Fruit fly (Drosophila melanogaster) whole organism, embryonic: ENCODE measurements around the gene RAF2.

Experiments
- Adf1 ChIP-seq: fragments of 200-800 bp; sonication (Bioruptor generic); IDR thresholded peaks from 2 replicates; pipeline ENCODE4 v1.3.6; 2022; ENCODE audit warnings: missing biosample characterization, missing genetic modification characterization
- Aef1 ChIP-seq: fragments of 200-800 bp; sonication (Bioruptor generic); IDR thresholded peaks from 3 replicates; pipeline ENCODE4 v1.3.6; 2022; ENCODE audit warnings: missing biosample characterization, missing genetic modification characterization
- Bgb ChIP-seq: fragments of 200-800 bp; sonication (Bioruptor generic); IDR thresholded peaks from 2 replicates; pipeline ENCODE4 v1.3.6; 2022; ENCODE audit warnings: missing biosample characterization, missing genetic modification characterization; ENCODE audit not compliant: partially characterized antibody
- CG10543 ChIP-seq: fragments of 200-800 bp; sonication (Bioruptor generic); optimal IDR thresholded peaks from 3 replicates; lab custom pipeline; 2017; ENCODE audit warnings: missing biosample characterization, mild to moderate bottlenecking, missing genetic modification characterization, moderate library complexity
- CG11695 ChIP-seq: fragments of 200-800 bp; sonication (Bioruptor generic); IDR thresholded peaks from 3 replicates; pipeline ENCODE4 v1.3.6; 2022; ENCODE audit warnings: missing biosample characterization, missing genetic modification characterization
- CG12071 ChIP-seq: fragments of 200-800 bp; sonication (Bioruptor generic); optimal IDR thresholded peaks from 3 replicates; lab custom pipeline; 2018; ENCODE audit warnings: missing biosample characterization, mild to moderate bottlenecking, missing genetic modification characterization
- CG17186 ChIP-seq: fragments of 200-800 bp; sonication (Bioruptor generic); optimal IDR thresholded peaks from 3 replicates; lab custom pipeline; 2017; ENCODE audit warnings: missing biosample characterization, missing genetic modification reagents, missing genetic modification characterization
- CG18599 ChIP-seq: fragments of 200-800 bp; sonication (Bioruptor generic); optimal IDR thresholded peaks from 3 replicates; lab custom pipeline; 2017; ENCODE audit warnings: missing biosample characterization, missing genetic modification characterization, mild to moderate bottlenecking, moderate library complexity, missing genetic modification reagents
- CG2678 ChIP-seq: fragments of 200-800 bp; sonication (Bioruptor generic); optimal IDR thresholded peaks from 3 replicates; lab custom pipeline; 2019; ENCODE audit warnings: missing biosample characterization, mild to moderate bottlenecking, missing genetic modification characterization, moderate library complexity
- CG30403 ChIP-seq: fragments of 200-800 bp; sonication (Bioruptor generic); optimal IDR thresholded peaks from 3 replicates; lab custom pipeline; 2016; ENCODE audit warnings: missing biosample characterization, missing genetic modification characterization
- CG31388 ChIP-seq: fragments of 200-800 bp; sonication (Bioruptor generic); optimal IDR thresholded peaks from 2 replicates; lab custom pipeline; 2016; ENCODE audit warnings: missing biosample characterization, missing genetic modification characterization
- CG32532 ChIP-seq: fragments of 200-800 bp; sonication (Bioruptor generic); IDR thresholded peaks from 2 replicates; pipeline ENCODE4 v1.3.6; 2022; ENCODE audit warnings: missing biosample characterization, missing genetic modification characterization
- CG3281 ChIP-seq: fragments of 200-800 bp; sonication (Bioruptor generic); optimal IDR thresholded peaks from 3 replicates; lab custom pipeline; 2017; ENCODE audit warnings: missing biosample characterization, mild to moderate bottlenecking, missing genetic modification characterization
- CG34376 ChIP-seq: fragments of 200-800 bp; sonication (Bioruptor generic); optimal IDR thresholded peaks from 2 replicates; lab custom pipeline; 2018; ENCODE audit warnings: missing biosample characterization, mild to moderate bottlenecking, missing genetic modification characterization
- CG42726 ChIP-seq: fragments of 200-800 bp; sonication (Bioruptor generic); IDR thresholded peaks from 2 replicates; pipeline ENCODE4 v1.3.6; 2022; ENCODE audit warnings: missing biosample characterization, missing genetic modification characterization; ENCODE audit not compliant: partially characterized antibody
- CG4328 ChIP-seq: fragments of 200-800 bp; sonication (Bioruptor generic); optimal IDR thresholded peaks from 3 replicates; lab custom pipeline; 2017; ENCODE audit warnings: missing biosample characterization, missing genetic modification reagents, missing genetic modification characterization
- CG5245 ChIP-seq: fragments of 200-800 bp; sonication (Bioruptor generic); optimal IDR thresholded peaks from 3 replicates; lab custom pipeline; 2016; ENCODE audit warnings: missing biosample characterization, missing genetic modification characterization
- CG9797 ChIP-seq: fragments of 200-800 bp; sonication (Bioruptor generic); optimal IDR thresholded peaks from 3 replicates; lab custom pipeline; 2018; ENCODE audit warnings: missing biosample characterization, mild to moderate bottlenecking, missing genetic modification characterization
- CkIIα-i1 ChIP-seq: fragments of 200-800 bp; sonication (Bioruptor generic); IDR thresholded peaks from 2 replicates; pipeline ENCODE4 v1.3.6; 2022; ENCODE audit warnings: missing biosample characterization, missing genetic modification characterization
- Deaf1 ChIP-seq: fragments of 200-800 bp; optimal IDR thresholded peaks from 3 replicates; lab custom pipeline; 2019; ENCODE audit warnings: missing biosample characterization, mild to moderate bottlenecking, missing genetic modification characterization, moderate library complexity
- Dek ChIP-seq: fragments of 200-800 bp; sonication (Bioruptor generic); optimal IDR thresholded peaks from 3 replicates; lab custom pipeline; 2019; ENCODE audit warnings: missing biosample characterization, mild to moderate bottlenecking, missing genetic modification characterization, moderate library complexity
- ERR ChIP-seq: fragments of 200-800 bp; sonication (Bioruptor generic); optimal IDR thresholded peaks from 2 replicates; lab custom pipeline; 2016; ENCODE audit warnings: missing biosample characterization, missing genetic modification characterization
- Ets97D ChIP-seq: fragments of 200-800 bp; sonication (Bioruptor generic); optimal IDR thresholded peaks from 3 replicates; lab custom pipeline; 2016; ENCODE audit warnings: missing biosample characterization, missing genetic modification characterization
- Fer1 ChIP-seq: fragments of 200-800 bp; sonication (Bioruptor generic); optimal IDR thresholded peaks from 2 replicates; lab custom pipeline; 2017; ENCODE audit warnings: missing biosample characterization, mild to moderate bottlenecking, missing genetic modification characterization
- HHEX ChIP-seq: fragments of 200-800 bp; sonication (Bioruptor generic); optimal IDR thresholded peaks from 3 replicates; lab custom pipeline; 2017; ENCODE audit warnings: missing biosample characterization, mild to moderate bottlenecking, missing genetic modification characterization, missing genetic modification reagents
- Lim3 ChIP-seq: fragments of 200-800 bp; sonication (Bioruptor generic); IDR thresholded peaks from 2 replicates; pipeline ENCODE4 v1.3.6; 2022; ENCODE audit warnings: missing biosample characterization, missing genetic modification characterization
- Med ChIP-seq: fragments of 200-800 bp; sonication (Bioruptor generic); peaks from one replicate; lab custom pipeline; 2016; ENCODE audit warnings: missing biosample characterization, missing genetic modification characterization, mild to moderate bottlenecking, inconsistent platforms, moderate library complexity
- Meics ChIP-seq: fragments of 200-800 bp; sonication (Bioruptor generic); optimal IDR thresholded peaks from 2 replicates; lab custom pipeline; 2017; ENCODE audit warnings: missing biosample characterization, mild to moderate bottlenecking, missing genetic modification characterization
- Sox100B ChIP-seq: fragments of 200-800 bp; sonication (Bioruptor generic); optimal IDR thresholded peaks from 3 replicates; lab custom pipeline; 2018; ENCODE audit warnings: missing biosample characterization, mild to moderate bottlenecking, missing genetic modification characterization
- Taf1 ChIP-seq: fragments of 200-800 bp; sonication (Bioruptor generic); IDR thresholded peaks from 2 replicates; pipeline ENCODE4 v1.3.6; 2022; ENCODE audit warnings: missing biosample characterization, missing genetic modification characterization
- da ChIP-seq: fragments of 200-800 bp; sonication (Bioruptor generic); optimal IDR thresholded peaks from 2 replicates; lab custom pipeline; 2016; ENCODE audit warnings: missing biosample characterization, missing genetic modification characterization
- dmrt99B ChIP-seq: fragments of 200-800 bp; sonication (Bioruptor generic); optimal IDR thresholded peaks from 2 replicates; lab custom pipeline; 2018; ENCODE audit warnings: missing biosample characterization, mild to moderate bottlenecking, missing genetic modification characterization, moderate library complexity
- fru ChIP-seq: fragments of >200 bp; optimal IDR thresholded peaks from 2 replicates; lab custom pipeline; 2017
- ftz-f1 ChIP-seq: fragments of 200-800 bp; sonication (Bioruptor generic); optimal IDR thresholded peaks from 2 replicates; lab custom pipeline; 2016; ENCODE audit warnings: missing biosample characterization, missing genetic modification characterization
- gfzf ChIP-seq: fragments of 200-800 bp; sonication (Bioruptor generic); optimal IDR thresholded peaks from 2 replicates; lab custom pipeline; 2016; ENCODE audit warnings: missing biosample characterization, mild to moderate bottlenecking, missing genetic modification characterization, moderate library complexity
- gro ChIP-seq: fragments of 200-800 bp; sonication (Bioruptor generic); optimal IDR thresholded peaks from 2 replicates; lab custom pipeline; 2016; ENCODE audit warnings: missing biosample characterization, missing genetic modification characterization
- hth ChIP-seq: fragments of >200 bp; optimal IDR thresholded peaks from 2 replicates; lab custom pipeline; 2017; ENCODE audit warnings: inconsistent platforms
- lab ChIP-seq: fragments of 200-800 bp; sonication (Bioruptor generic); optimal IDR thresholded peaks from 3 replicates; lab custom pipeline; 2017; ENCODE audit warnings: missing biosample characterization, missing genetic modification characterization, mild to moderate bottlenecking, moderate library complexity, missing genetic modification reagents
- lilli ChIP-seq: fragments of 200-800 bp; sonication (Bioruptor generic); optimal IDR thresholded peaks from 3 replicates; lab custom pipeline; 2016; ENCODE audit warnings: missing biosample characterization, missing genetic modification characterization
- onecut ChIP-seq: fragments of 200-800 bp; sonication (Bioruptor generic); IDR thresholded peaks from 2 replicates; pipeline ENCODE4 v1.3.6; 2022; ENCODE audit warnings: missing biosample characterization, missing genetic modification characterization
- peb ChIP-seq: fragments of 200-800 bp; sonication (Bioruptor generic); IDR thresholded peaks from 2 replicates; pipeline ENCODE4 v1.3.6; 2022; ENCODE audit warnings: missing biosample characterization, missing genetic modification characterization
- rib ChIP-seq: fragments of 200-800 bp; sonication (Bioruptor generic); IDR thresholded peaks from 2 replicates; pipeline ENCODE4 v1.3.6; 2022; ENCODE audit warnings: missing biosample characterization, missing genetic modification characterization
- slbo ChIP-seq: fragments of 200-800 bp; sonication (Bioruptor generic); IDR thresholded peaks from 2 replicates; pipeline ENCODE4 v1.3.6; 2022; ENCODE audit warnings: missing biosample characterization, missing genetic modification characterization
- sob ChIP-seq: fragments of 200-800 bp; sonication (Bioruptor generic); IDR thresholded peaks from 2 replicates; pipeline ENCODE4 v1.3.6; 2022; ENCODE audit warnings: missing biosample characterization, missing genetic modification characterization
- wdn ChIP-seq: fragments of 200-800 bp; sonication (Bioruptor generic); IDR thresholded peaks from 2 replicates; pipeline ENCODE4 v1.3.6; 2022; ENCODE audit warnings: missing biosample characterization, missing genetic modification characterization
- z ChIP-seq: fragments of 200-800 bp; sonication (Bioruptor generic); IDR thresholded peaks from 3 replicates; pipeline ENCODE4 v1.3.6; 2022; ENCODE audit warnings: missing biosample characterization, missing genetic modification characterization

RAF2 gene

DNA sequence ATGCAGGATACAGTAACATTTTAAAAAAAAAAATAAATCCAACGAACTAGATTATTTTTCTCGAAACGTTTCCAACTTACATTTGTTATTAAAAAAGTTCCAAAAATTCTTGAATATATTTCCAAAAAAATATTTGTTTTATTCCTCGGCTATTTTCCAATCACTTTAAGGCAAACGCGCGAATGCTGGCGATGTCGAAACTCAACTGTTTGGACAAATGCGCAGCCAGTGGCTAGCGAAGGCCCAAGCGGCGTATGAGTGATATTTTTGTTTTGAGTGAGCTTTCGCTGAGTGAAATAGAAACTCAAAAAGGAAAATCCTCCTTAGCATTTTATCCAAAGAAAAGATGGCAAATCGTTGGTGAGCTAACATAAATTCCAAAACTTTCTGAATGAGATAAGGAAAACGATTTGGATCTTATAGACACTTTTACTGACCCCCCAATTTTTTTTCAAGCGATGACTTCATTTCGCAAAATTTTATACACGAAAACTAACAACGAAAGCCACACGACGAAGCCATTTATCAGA, 26.8 kb upstream of the RAF2 start, which contains the start of gene ringer (continued):
- TF ChIP-seq CG17186 (GFP tag; lab: Kevin White, UChicago) (no peak), dmrt99B (tag; lab: Kevin White, UChicago) (no peak), gfzf (GFP tag; lab: Kevin White, UChicago) (no peak), CG32532 (GFP tag; lab: Robert Waterston, UW) (peak; percentile 34; the same call in 1 of the 2 replicates), hth (no peak), CG31388 (GFP tag; lab: Kevin White, UChicago) (no peak), CG11695 (GFP tag; lab: Robert Waterston, UW) (no peak), Ets97D (GFP tag; lab: Kevin White, UChicago) (no peak), lilli (GFP tag; lab: Kevin White, UChicago) (peak; percentile 31), Lim3 (GFP tag; lab: Robert Waterston, UW) (no peak), lab (peak; percentile 12), Deaf1 (tag; lab: Kevin White, UChicago) (peak; percentile 65), da (no peak), Dek (tag; lab: Kevin White, UChicago) (peak; percentile 23), CG4328 (GFP tag; lab: Kevin White, UChicago) (no peak), CkIIα-i1 (GFP tag; lab: Robert Waterston, UW) (no peak), CG18599 (GFP tag; lab: Kevin White, UChicago) (no peak), Taf1 (GFP tag; lab: Robert Waterston, UW) (no peak), Adf1 (GFP tag; lab: Robert Waterston, UW) (peak; percentile 8; the same call in 1 of the 2 replicates), Meics (GFP tag; lab: Kevin White, UChicago) (peak; percentile 33), CG10543 (GFP tag; lab: Kevin White, UChicago) (peak; percentile 9), fru (lab: Kevin White, UChicago) (no peak), CG3281 (GFP tag; lab: Kevin White, UChicago) (peak; percentile 27), HHEX (GFP tag; lab: Kevin White, UChicago) (peak; percentile 34), CG2678 (tag; lab: Kevin White, UChicago) (peak; percentile 16), rib (peak; percentile 47; the same call in 1 of the 2 replicates), Aef1 (no peak), Fer1 (peak; percentile 14), CG42726 (GFP tag; lab: Robert Waterston, UW) (no peak), z (GFP tag; lab: Robert Waterston, UW) (peak; percentile 86; the same call in 1 of the 3 replicates), CG30403 (GFP tag; lab: Kevin White, UChicago) (no peak), ERR (GFP tag; lab: Kevin White, UChicago) (no peak), CG5245 (GFP tag; lab: Kevin White, UChicago) (no peak), sob (GFP tag; lab: Robert Waterston, UW) (0 out of 2 replicates have a peak, but pooled peaks have one; percentile 21), onecut (no peak), peb (GFP tag; lab: Robert Waterston, UW) (no peak), CG34376 (peak; percentile 35), gro (GFP tag; lab: Kevin White, UChicago) (peak; percentile 29), ftz-f1 (peak; percentile 9), CG9797 (GFP tag; lab: Kevin White, UChicago) (no peak), slbo (GFP tag; lab: Robert Waterston, UW) (0 out of 2 replicates have a peak, but pooled peaks have one; percentile 39), wdn (GFP tag; lab: Robert Waterston, UW) (no peak), Sox100B (no peak), Med (GFP tag; lab: Kevin White, UChicago) (peak; percentile 58), Bgb (GFP tag; lab: Robert Waterston, UW) (peak; percentile 21; the same call in 1 of the 2 replicates), CG12071 (GFP tag; lab: Kevin White, UChicago) (peak; percentile 0)
